Worm (Caenorhabditis elegans) whole organism, young adult: ENCODE measurements around the gene srab-13.

Source experiments
- ama-1 ChIP-seq, 3 experiments: fragments of 150-350 bp in 1 of 3; sonication (generic microtip) in 2 of 3; optimal IDR thresholded peaks; 2 replicates each; lab custom pipeline; 2014 to 2018; ENCODE audit warnings: missing biosample characterization in 2 of 3, missing genetic modification characterization in 2 of 3, missing genetic modification reagents in 2 of 3
- atf-7 ChIP-seq: sonication (generic microtip); optimal IDR thresholded peaks from 2 replicates; lab custom pipeline; 2017; ENCODE audit warnings: mild to moderate bottlenecking, missing genetic modification characterization, missing compliant biosample characterization
- efl-1 ChIP-seq: fragments of 150-350 bp; optimal IDR thresholded peaks from 2 replicates; lab custom pipeline; 2014; ENCODE audit warnings: missing biosample characterization, missing genetic modification reagents, missing genetic modification characterization
- lsl-1 ChIP-seq: fragments of 200-800 bp; sonication (Bioruptor generic); optimal IDR thresholded peaks from 2 replicates; lab custom pipeline; 2018; ENCODE audit warnings: mild to moderate bottlenecking, missing genetic modification characterization, moderate library complexity, missing compliant biosample characterization
- pha-4 ChIP-seq: fragments of 150-350 bp; sonication (generic microtip); optimal IDR thresholded peaks from 2 replicates; lab custom pipeline; 2014; ENCODE audit warnings: missing biosample characterization, missing genetic modification reagents, missing genetic modification characterization
- unc-62 ChIP-seq: fragments of 150-350 bp; optimal IDR thresholded peaks from 2 replicates; lab custom pipeline; 2014; ENCODE audit warnings: missing biosample characterization, missing genetic modification reagents, missing genetic modification characterization

- no peak for TF ChIP-seq atf-7 (tag; lab: Kevin White, UChicago)
- no peak for TF ChIP-seq lsl-1 (GFP tag; lab: Kevin White, UChicago)
- TF ChIP-seq ama-1 (optimal IDR thresholded peaks at IDR 0.05; lab: Kevin White, UChicago): no peak
- TF ChIP-seq ama-1 (GFP tag; optimal IDR thresholded peaks at IDR 0.05; lab: Kevin White, UChicago): no peak
- no peak for TF ChIP-seq pha-4
- TF ChIP-seq efl-1 (GFP tag; lab: Kevin White, UChicago): no peak
- TF ChIP-seq unc-62 (GFP tag; lab: Kevin White, UChicago): no peak
Measured at ce11 chrV:2004229-2004628, 23.5 kb downstream of the srab-13 start, which contains the start of gene clec-206.
